ENCODE assay signal across 2 worm cellular contexts in the genomic region with DNA sequence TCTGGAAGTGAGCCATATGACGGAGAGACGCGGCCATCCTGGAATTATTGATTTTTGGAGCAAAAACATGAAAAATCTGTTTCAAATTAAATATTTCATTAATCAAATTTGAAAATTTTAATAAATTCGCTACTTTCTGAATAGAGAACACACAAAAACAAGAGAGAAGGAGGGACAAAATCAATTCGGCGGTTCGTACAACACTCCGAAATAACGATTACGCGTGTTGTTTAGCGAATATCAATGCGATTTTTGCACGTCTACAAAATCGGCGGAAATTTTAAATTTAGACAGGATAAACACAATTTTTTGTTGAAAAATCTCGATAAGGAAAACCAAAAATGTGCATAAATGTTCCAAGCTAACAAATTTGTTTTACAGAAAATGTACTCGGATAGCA.
TF ChIP-seq lines count a peak whose summit lies in the region.

A gene (minus strand): TSS at position 38 of the 400 bp plus-strand sequence.
A gene (plus strand): TSS at position 380 of the 400 bp plus-strand sequence.

TF ChIP-seq in whole organism, L1 larva, 84 proteins besides CTCF, POLR2A, EP300 and RAD21 (continued from another document):
- TF ChIP-seq nhr-237 (tag; optimal IDR thresholded peaks at IDR 0.05; lab: Kevin White, UChicago) (no peak), sptf-1 (tag; optimal IDR thresholded peaks at IDR 0.05; lab: Kevin White, UChicago) (no peak), pax-3 (tag; optimal IDR thresholded peaks at IDR 0.05; lab: Kevin White, UChicago) (no peak), unc-130 (tag; optimal IDR thresholded peaks at IDR 0.05; lab: Kevin White, UChicago) (peak; percentile 18), snu-23 (GFP tag; optimal IDR thresholded peaks at IDR 0.05; lab: Kevin White, UChicago) (peak; percentile 67), dsc-1 (tag; optimal IDR thresholded peaks at IDR 0.05; lab: Kevin White, UChicago) (peak; percentile 38), fkh-8 (tag; optimal IDR thresholded peaks at IDR 0.05; lab: Kevin White, UChicago) (no peak), nhr-85 (tag; lab: Kevin White, UChicago) (no peak), nhr-90 (tag; optimal IDR thresholded peaks at IDR 0.05; lab: Kevin White, UChicago; ENCODE audit: poor library complexity) (peak; percentile 26), unc-62 (GFP tag; optimal IDR thresholded peaks at IDR 0.05; lab: Kevin White, UChicago) (no peak), tbx-2 (tag; optimal IDR thresholded peaks at IDR 0.05; lab: Kevin White, UChicago) (peak; percentile 30), lin-15B (tag; optimal IDR thresholded peaks at IDR 0.05; lab: Kevin White, UChicago) (peak; percentile 6), rnt-1 (tag; optimal IDR thresholded peaks at IDR 0.05; lab: Kevin White, UChicago) (peak; percentile 19), nhr-11 (tag; optimal IDR thresholded peaks at IDR 0.05; lab: Kevin White, UChicago) (no peak), zag-1 (tag; optimal IDR thresholded peaks at IDR 0.05; lab: Kevin White, UChicago) (no peak), grh-1 (GFP tag; IDR thresholded peaks at IDR 0.05; lab: Robert Waterston, UW) (no peak), nhr-19 (GFP tag; conservative IDR thresholded peaks at IDR 0.05; lab: Robert Waterston, UW) (no peak), hlh-4 (tag; optimal IDR thresholded peaks at IDR 0.05; lab: Kevin White, UChicago) (no peak), C16A3.4 (tag; optimal IDR thresholded peaks at IDR 0.05; lab: Kevin White, UChicago) (peak; percentile 67), nhr-28 (tag; optimal IDR thresholded peaks at IDR 0.05; lab: Kevin White, UChicago) (no peak), hlh-17 (GFP tag; optimal IDR thresholded peaks at IDR 0.05; lab: Kevin White, UChicago; ENCODE audit: borderline replicate concordance) (no peak), mep-1 (tag; optimal IDR thresholded peaks at IDR 0.05; lab: Kevin White, UChicago) (peak; percentile 69), efl-3 (GFP tag; optimal IDR thresholded peaks at IDR 0.05; lab: Kevin White, UChicago) (no peak), dpl-1 (GFP tag; optimal IDR thresholded peaks at IDR 0.05; lab: Kevin White, UChicago) (peak; percentile 74 to 86 (median 77)), sup-37 (GFP tag; optimal IDR thresholded peaks at IDR 0.05; lab: Kevin White, UChicago) (no peak), skn-1 (tag; optimal IDR thresholded peaks at IDR 0.05; lab: Kevin White, UChicago) (peak; percentile 32), lsy-2 (tag; optimal IDR thresholded peaks at IDR 0.05; lab: Kevin White, UChicago) (peak; percentile 53 to 79), elt-3 (tag; optimal IDR thresholded peaks at IDR 0.05; lab: Kevin White, UChicago) (peak in 1 of 6 experiments; percentile 54), mdl-1 (tag; optimal IDR thresholded peaks at IDR 0.05; lab: Kevin White, UChicago) (peak in 1 of 2 experiments; percentile 31), C34B4.2 (tag; optimal IDR thresholded peaks at IDR 0.05; lab: Kevin White, UChicago) (no peak), nhr-76 (tag; optimal IDR thresholded peaks at IDR 0.05; lab: Kevin White, UChicago) (no peak), snpc-4 (tag; optimal IDR thresholded peaks at IDR 0.05; lab: Kevin White, UChicago) (no peak), nhr-77 (tag; optimal IDR thresholded peaks at IDR 0.05; lab: Kevin White, UChicago) (no peak), tlp-1 (tag; optimal IDR thresholded peaks at IDR 0.05; lab: Kevin White, UChicago) (no peak), egl-13 (tag; optimal IDR thresholded peaks at IDR 0.05; lab: Kevin White, UChicago) (no peak), nhr-84 (tag; optimal IDR thresholded peaks at IDR 0.05; lab: Kevin White, UChicago) (no peak), lin-35 (GFP tag; optimal IDR thresholded peaks at IDR 0.05; lab: Kevin White, UChicago) (peak; percentile 83 to 90), nhr-71 (tag; optimal IDR thresholded peaks at IDR 0.05; lab: Kevin White, UChicago) (peak; percentile 59), nhr-12 (tag; optimal IDR thresholded peaks at IDR 0.05; lab: Kevin White, UChicago) (no peak), isw-1 (GFP tag; IDR thresholded peaks at IDR 0.05; lab: Robert Waterston, UW) (no peak), elt-2 (tag; optimal IDR thresholded peaks at IDR 0.05; lab: Kevin White, UChicago) (no peak), fkh-10 (GFP tag; optimal IDR thresholded peaks at IDR 0.05; lab: Kevin White, UChicago) (no peak), hpl-2 (GFP tag; optimal IDR thresholded peaks at IDR 0.05; lab: Kevin White, UChicago) (no peak), zip-4 (GFP tag; optimal IDR thresholded peaks at IDR 0.05; lab: Kevin White, UChicago) (no peak), sox-4 (tag; optimal IDR thresholded peaks at IDR 0.05; lab: Kevin White, UChicago) (no peak), F16B12.6 (tag; optimal IDR thresholded peaks at IDR 0.05; lab: Kevin White, UChicago) (no peak), nhr-47 (tag; optimal IDR thresholded peaks at IDR 0.05; lab: Kevin White, UChicago) (peak; percentile 47), vab-15 (tag; optimal IDR thresholded peaks at IDR 0.05; lab: Kevin White, UChicago) (no peak)

TF ChIP-seq in whole organism, L2 larva, 48 proteins besides CTCF, POLR2A, EP300 and RAD21 (continued from another document):
- no peak for TF ChIP-seq ztf-1 (GFP tag; conservative IDR thresholded peaks at IDR 0.05; lab: Robert Waterston, UW)
- no peak for TF ChIP-seq egl-27 (tag; optimal IDR thresholded peaks at IDR 0.05; lab: Kevin White, UChicago)
- TF ChIP-seq sma-3 (GFP tag; optimal IDR thresholded peaks at IDR 0.05; lab: Kevin White, UChicago) = peak; percentile 22
- peak in 1 of 2 experiments; percentile 75 for TF ChIP-seq lsy-2 (tag; optimal IDR thresholded peaks at IDR 0.05; lab: Kevin White, UChicago)
- no peak for TF ChIP-seq dmd-4 (tag; optimal IDR thresholded peaks at IDR 0.05; lab: Kevin White, UChicago)
- no peak for TF ChIP-seq R02D3.7 (tag; optimal IDR thresholded peaks at IDR 0.05; lab: Kevin White, UChicago)
- no peak for TF ChIP-seq nhr-25 (tag; optimal IDR thresholded peaks at IDR 0.05; lab: Kevin White, UChicago)
- TF ChIP-seq mab-5 (tag; optimal IDR thresholded peaks at IDR 0.05; lab: Kevin White, UChicago) = no peak
